Fruit fly (Drosophila melanogaster): Measurements from ENCODE around the gene Mst27D.
A peak's percentile ranks its signal among the peaks of the same experiment; 100 is the strongest.

The Mst27D gene

dm6 chr2L:7038404-7039341 is 22.0 kb downstream of the Mst27D start (continued):
- TF ChIP-seq Fer1 (GFP tag; optimal IDR thresholded peaks at IDR 0.05) (no peak), ind (GFP tag; optimal IDR thresholded peaks at IDR 0.05) (no peak), CG14965 (GFP tag; optimal IDR thresholded peaks at IDR 0.05; ENCODE audit: borderline replicate concordance) (no peak), CG4617 (GFP tag; optimal IDR thresholded peaks at IDR 0.05; ENCODE audit: borderline replicate concordance) (no peak), CG2678 (tag; optimal IDR thresholded peaks at IDR 0.05) (peak; percentile 16), E2f2 (GFP tag; IDR thresholded peaks at IDR 0.05) (no peak), CG11398 (GFP tag; optimal IDR thresholded peaks at IDR 0.05) (no peak), sna (GFP tag; IDR thresholded peaks at IDR 0.05; ENCODE audit: partially characterized antibody) (no peak), NFAT (GFP tag; IDR thresholded peaks at IDR 0.05) (no peak), D19A (tag; optimal IDR thresholded peaks at IDR 0.05) (no peak), prd (optimal IDR thresholded peaks at IDR 0.05) (no peak), prd (GFP tag; IDR thresholded peaks at IDR 0.05) (no peak), Abd-B (GFP tag; optimal IDR thresholded peaks at IDR 0.05) (peak; percentile 27), klu (GFP tag; IDR thresholded peaks at IDR 0.05) (peak; percentile 75), CG13775 (GFP tag; optimal IDR thresholded peaks at IDR 0.05) (no peak), CG1832 (GFP tag; optimal IDR thresholded peaks at IDR 0.05) (no peak), pho (GFP tag; optimal IDR thresholded peaks at IDR 0.05) (no peak), org-1 (GFP tag; optimal IDR thresholded peaks at IDR 0.05) (no peak), Trl (optimal IDR thresholded peaks at IDR 0.05) (no peak), Trl (GFP tag; optimal IDR thresholded peaks at IDR 0.05) (no peak), Nf-YB (GFP tag; optimal IDR thresholded peaks at IDR 0.05) (no peak), CG6254 (GFP tag; optimal IDR thresholded peaks at IDR 0.05) (no peak), ato (GFP tag; IDR thresholded peaks at IDR 0.05; ENCODE audit: partially characterized antibody) (no peak), fd64A (GFP tag; optimal IDR thresholded peaks at IDR 0.05) (no peak), CG6791 (GFP tag; IDR thresholded peaks at IDR 0.05; ENCODE audit: partially characterized antibody) (0 out of 3 replicates have a peak, but pooled peaks have one; percentile 28), Nf-YA (GFP tag; IDR thresholded peaks at IDR 0.05) (no peak; the same call in 1 of the 2 replicates), gce (GFP tag; IDR thresholded peaks at IDR 0.05) (no peak), CG2875 (GFP tag; optimal IDR thresholded peaks at IDR 0.05) (no peak), jigr1 (GFP tag; IDR thresholded peaks at IDR 0.05) (no peak), CG6854 (GFP tag; optimal IDR thresholded peaks at IDR 0.05) (no peak), sisA (GFP tag; IDR thresholded peaks at IDR 0.05) (no peak), zen2 (GFP tag; IDR thresholded peaks at IDR 0.05; ENCODE audit: partially characterized antibody) (no peak), kay (GFP tag; optimal IDR thresholded peaks at IDR 0.05) (peak; percentile 27), CG11695 (GFP tag; IDR thresholded peaks at IDR 0.05) (no peak), CG11085 (GFP tag; IDR thresholded peaks at IDR 0.05) (no peak), CG16815 (GFP tag; optimal IDR thresholded peaks at IDR 0.05) (no peak), sr (GFP tag; IDR thresholded peaks at IDR 0.05) (peak; percentile 96), Ada2b (GFP tag; IDR thresholded peaks at IDR 0.05) (no peak), bsh (GFP tag; optimal IDR thresholded peaks at IDR 0.05) (no peak), gfzf (GFP tag; optimal IDR thresholded peaks at IDR 0.05) (no peak), btn (GFP tag; optimal IDR thresholded peaks at IDR 0.05) (no peak), vnd (GFP tag; IDR thresholded peaks at IDR 0.05; ENCODE audit: partially characterized antibody) (no peak), br (optimal IDR thresholded peaks at IDR 0.05) (no peak), corto (GFP tag; optimal IDR thresholded peaks at IDR 0.05) (no peak), CG18011 (GFP tag; optimal IDR thresholded peaks at IDR 0.05) (no peak), crol (GFP tag; IDR thresholded peaks at IDR 0.05) (peak; percentile 81), CG33557 (GFP tag; optimal IDR thresholded peaks at IDR 0.05) (no peak), fu2 (GFP tag; optimal IDR thresholded peaks at IDR 0.05) (no peak), Drgx (GFP tag; IDR thresholded peaks at IDR 0.05) (no peak), slou (GFP tag; optimal IDR thresholded peaks at IDR 0.05) (no peak)

Data from whole organism, embryonic.